Fruit fly (Drosophila melanogaster) whole organism, prepupa: ENCODE measurements around the gene kibra.

Source experiments
- CG10669 ChIP-seq: fragments of 200-800 bp; sonication (Bioruptor generic); optimal IDR thresholded peaks from 3 replicates; lab custom pipeline; 2018; ENCODE audit warnings: missing biosample characterization, mild to moderate bottlenecking, missing genetic modification characterization, moderate library complexity
- CG8319 ChIP-seq: fragments of 200-800 bp; sonication (Bioruptor generic); optimal IDR thresholded peaks from 3 replicates; lab custom pipeline; 2016; ENCODE audit warnings: missing biosample characterization, missing genetic modification characterization
- Eip75B ChIP-seq: fragments of 200-800 bp; sonication (Bioruptor generic); optimal IDR thresholded peaks from 3 replicates; lab custom pipeline; 2016; ENCODE audit warnings: missing biosample characterization, missing genetic modification characterization
- Lpt ChIP-seq: fragments of 200-800 bp; sonication (Bioruptor generic); optimal IDR thresholded peaks from 3 replicates; lab custom pipeline; 2016; ENCODE audit warnings: missing biosample characterization, missing genetic modification characterization
- Met ChIP-seq: fragments of 200-800 bp; sonication (Bioruptor generic); optimal IDR thresholded peaks from 3 replicates; lab custom pipeline; 2016; ENCODE audit warnings: missing biosample characterization, missing genetic modification characterization
- OdsH ChIP-seq: fragments of 200-800 bp; sonication (Bioruptor generic); optimal IDR thresholded peaks from 3 replicates; lab custom pipeline; 2016; ENCODE audit warnings: missing biosample characterization, missing genetic modification characterization
- Sox15 ChIP-seq: fragments of 200-800 bp; sonication (Bioruptor generic); optimal IDR thresholded peaks from 3 replicates; lab custom pipeline; 2016; ENCODE audit warnings: missing biosample characterization, missing genetic modification characterization
- cyc ChIP-seq: fragments of 200-800 bp; sonication (Bioruptor generic); optimal IDR thresholded peaks from 3 replicates; lab custom pipeline; 2016; ENCODE audit warnings: missing biosample characterization, missing genetic modification characterization
- fd59A ChIP-seq: fragments of 200-800 bp; sonication (Bioruptor generic); optimal IDR thresholded peaks from 2 replicates; lab custom pipeline; 2017; ENCODE audit warnings: missing biosample characterization, mild to moderate bottlenecking, missing genetic modification characterization, missing genetic modification reagents

dm6 chr3R:14709480-14709984 is 14.5 kb downstream of the kibra start:
- TF ChIP-seq Sox15 (GFP tag; lab: Kevin White, UChicago) (no peak), Lpt (GFP tag; lab: Kevin White, UChicago) (no peak), Met (GFP tag; lab: Kevin White, UChicago) (no peak), cyc (GFP tag; lab: Kevin White, UChicago) (no peak), Eip75B (GFP tag; lab: Kevin White, UChicago) (no peak), OdsH (GFP tag; lab: Kevin White, UChicago) (no peak), fd59A (GFP tag; lab: Kevin White, UChicago) (no peak), CG10669 (no peak), CG8319 (GFP tag; lab: Kevin White, UChicago) (no peak)
